Worm (Caenorhabditis elegans) whole organism, midembryonic: Measurements from ENCODE around the gene abu-1.

Experiments used
- flt-1 ChIP-seq: fragments of 200-800 bp; sonication (Bioruptor generic); IDR thresholded peaks from 2 replicates; pipeline ENCODE4 v1.3.6; 2022; ENCODE audit warnings: missing genetic modification characterization, missing compliant biosample characterization
- klf-2 ChIP-seq: fragments of 200-800 bp; sonication (Bioruptor generic); conservative IDR thresholded peaks from 2 replicates; pipeline ENCODE4 v1.3.6; 2022; ENCODE audit warnings: missing genetic modification reagents, missing genetic modification characterization, missing compliant biosample characterization
- med-1 ChIP-seq: sonication (generic microtip); optimal IDR thresholded peaks from 2 replicates; lab custom pipeline; 2017; ENCODE audit warnings: missing genetic modification characterization, mild to moderate bottlenecking, missing compliant biosample characterization, antibody characterized with exemption, missing genetic modification reagents; ENCODE audit not compliant: insufficient read depth
- tab-1 ChIP-seq: fragments of 200-800 bp; sonication (Bioruptor generic); IDR thresholded peaks from 2 replicates; pipeline ENCODE4 v1.3.6; 2022; ENCODE audit warnings: missing genetic modification characterization, missing compliant biosample characterization
- ztf-29 ChIP-seq: fragments of 200-800 bp; sonication (Bioruptor generic); IDR thresholded peaks from 2 replicates; pipeline ENCODE4 v1.3.6; 2022; ENCODE audit warnings: missing genetic modification reagents, missing genetic modification characterization, missing compliant biosample characterization

DNA sequence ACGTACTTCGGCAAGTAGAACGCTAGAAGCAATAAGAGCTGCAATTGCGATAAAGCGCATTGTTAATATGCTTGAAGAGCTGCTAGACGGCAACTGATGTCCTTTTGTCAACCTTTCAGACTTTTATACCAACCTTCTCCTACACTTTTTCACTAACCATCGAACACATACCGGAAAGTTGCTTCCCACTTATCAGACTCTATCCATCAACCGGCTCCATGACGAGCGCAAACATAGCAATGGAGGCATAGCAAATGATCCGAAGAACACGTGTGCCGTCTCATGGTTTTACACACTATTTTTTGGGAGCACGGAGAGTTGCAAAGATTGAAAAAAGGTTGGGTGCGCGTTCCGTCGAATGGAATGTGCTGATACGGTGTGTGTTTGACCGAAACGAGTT is at the start of gene abu-1:
- TF ChIP-seq ztf-29 (GFP tag; lab: Robert Waterston, UW) (no peak), tab-1 (GFP tag; lab: Robert Waterston, UW) (no peak), klf-2 (GFP tag; lab: Robert Waterston, UW) (no peak), flt-1 (GFP tag; lab: Robert Waterston, UW) (no peak), med-1 (GFP tag; lab: Kevin White, UChicago) (no peak)
